Worm (Caenorhabditis elegans) whole organism, L4 larva: Measurements from ENCODE around the gene slc-25A10.

Experiments used
- F37D6.2 ChIP-seq: sonication (generic microtip); optimal IDR thresholded peaks from 2 replicates; lab custom pipeline; 2016; ENCODE audit warnings: mild to moderate bottlenecking, missing genetic modification characterization, missing compliant biosample characterization
- R02D3.7 ChIP-seq: fragments of 150-350 bp; sonication (generic microtip); optimal IDR thresholded peaks from 3 replicates; lab custom pipeline; 2014; ENCODE audit warnings: missing biosample characterization, missing genetic modification characterization
- T20F7.1 ChIP-seq: fragments of 200-800 bp; sonication (Bioruptor generic); optimal IDR thresholded peaks from 2 replicates; lab custom pipeline; 2018; ENCODE audit warnings: mild to moderate bottlenecking, missing genetic modification characterization, missing compliant biosample characterization
- T26A8.4 ChIP-seq: fragments of 200-800 bp; sonication (Bioruptor generic); IDR thresholded peaks from 2 replicates; pipeline ENCODE4 v1.3.6; 2022; ENCODE audit warnings: missing genetic modification characterization, missing compliant biosample characterization
- Y105C5A.15 ChIP-seq: fragments of 200-800 bp; sonication (Bioruptor generic); IDR thresholded peaks from 2 replicates; pipeline ENCODE4 v1.3.6; 2022; ENCODE audit warnings: missing genetic modification characterization, missing compliant biosample characterization
- Y48G9A.11 ChIP-seq: fragments of 200-800 bp; sonication (Bioruptor generic); IDR thresholded peaks from 2 replicates; pipeline ENCODE4 v1.3.6; 2022; ENCODE audit warnings: missing genetic modification reagents, missing genetic modification characterization, missing compliant biosample characterization
- ama-1 ChIP-seq: fragments of 150-350 bp; optimal IDR thresholded peaks from 2 replicates; lab custom pipeline; 2014; ENCODE audit warnings: inconsistent platforms, mixed read lengths
- arid-1 ChIP-seq: fragments of 200-800 bp; sonication (Bioruptor generic); conservative IDR thresholded peaks from 2 replicates; pipeline ENCODE4 v1.3.6; 2022; ENCODE audit warnings: missing genetic modification reagents, missing genetic modification characterization, missing compliant biosample characterization
- ceh-44 ChIP-seq: fragments of 200-800 bp; sonication (Bioruptor generic); IDR thresholded peaks from 2 replicates; pipeline ENCODE4 v1.3.6; 2022; ENCODE audit warnings: missing genetic modification reagents, missing genetic modification characterization, missing compliant biosample characterization
- ceh-82 ChIP-seq: sonication (generic microtip); optimal IDR thresholded peaks from 2 replicates; lab custom pipeline; 2017; ENCODE audit warnings: missing biosample characterization, missing genetic modification characterization
- ces-1 ChIP-seq: fragments of 150-350 bp; sonication (generic microtip); optimal IDR thresholded peaks from 4 replicates; lab custom pipeline; 2014; ENCODE audit warnings: missing biosample characterization, missing genetic modification reagents, missing genetic modification characterization
- ctbp-1 ChIP-seq: fragments of 200-800 bp; sonication (Bioruptor generic); IDR thresholded peaks from 2 replicates; pipeline ENCODE4 v1.3.6; 2022; ENCODE audit warnings: missing genetic modification reagents, missing genetic modification characterization, missing compliant biosample characterization
- dmd-9 ChIP-seq: fragments of 200-800 bp; sonication (Bioruptor generic); IDR thresholded peaks from 2 replicates; pipeline ENCODE4 v1.3.6; 2022; ENCODE audit warnings: missing genetic modification reagents, missing genetic modification characterization, missing compliant biosample characterization
- dpl-1 ChIP-seq: fragments of 150-350 bp; optimal IDR thresholded peaks from 2 replicates; lab custom pipeline; 2014; ENCODE audit warnings: missing biosample characterization, missing genetic modification reagents, missing genetic modification characterization
- duxl-1 ChIP-seq: sonication (generic microtip); optimal IDR thresholded peaks from 2 replicates; lab custom pipeline; 2016; ENCODE audit warnings: mild to moderate bottlenecking, missing genetic modification characterization, moderate library complexity, missing compliant biosample characterization; ENCODE audit not compliant: poor library complexity
- dve-1 ChIP-seq: sonication (generic microtip); optimal IDR thresholded peaks from 2 replicates; lab custom pipeline; 2017; ENCODE audit warnings: antibody characterized with exemption, mild to moderate bottlenecking, missing genetic modification characterization, missing compliant biosample characterization; ENCODE audit not compliant: insufficient read depth
- egl-27 ChIP-seq: sonication (generic microtip); optimal IDR thresholded peaks from 3 replicates; lab custom pipeline; 2017; ENCODE audit warnings: missing biosample characterization, missing genetic modification reagents, missing genetic modification characterization
- egl-43 ChIP-seq: fragments of 200-800 bp; sonication (Bioruptor generic); IDR thresholded peaks from 2 replicates; pipeline ENCODE4 v1.3.6; 2022; ENCODE audit warnings: missing genetic modification reagents, missing genetic modification characterization, missing compliant biosample characterization
- fos-1 ChIP-seq: fragments of 150-350 bp; optimal IDR thresholded peaks from 2 replicates; lab custom pipeline; 2014; ENCODE audit warnings: missing biosample characterization, missing genetic modification characterization
- gei-8 ChIP-seq: fragments of 200-800 bp; sonication (Bioruptor generic); optimal IDR thresholded peaks from 2 replicates; lab custom pipeline; 2018; ENCODE audit warnings: mild to moderate bottlenecking, missing genetic modification characterization, missing compliant biosample characterization
- hif-1 ChIP-seq, 2 experiments: sonication (generic microtip); optimal IDR thresholded peaks; 2 replicates each; lab custom pipeline; 2016 to 2017; ENCODE audit warnings: missing compliant biosample characterization in 2 of 2, missing genetic modification characterization in 2 of 2, missing genetic modification reagents in 2 of 2, missing genotype in 2 of 2, mild to moderate bottlenecking in 1 of 2
- hlh-30 ChIP-seq: sonication (generic microtip); optimal IDR thresholded peaks from 2 replicates; lab custom pipeline; 2017; ENCODE audit warnings: antibody characterized with exemption, mild to moderate bottlenecking, missing genetic modification characterization, missing compliant biosample characterization; ENCODE audit not compliant: insufficient read depth
- hmg-1.1 ChIP-seq: fragments of 200-800 bp; sonication (Bioruptor generic); IDR thresholded peaks from 2 replicates; pipeline ENCODE4 v1.3.6; 2022; ENCODE audit warnings: missing genetic modification reagents, missing genetic modification characterization, missing compliant biosample characterization
- jun-1 ChIP-seq: fragments of 150-350 bp; optimal IDR thresholded peaks from 2 replicates; lab custom pipeline; 2014; ENCODE audit warnings: missing biosample characterization, missing genetic modification reagents, missing genetic modification characterization
- lin-1 ChIP-seq: fragments of 200-800 bp; sonication (Bioruptor generic); IDR thresholded peaks from 2 replicates; pipeline ENCODE4 v1.3.6; 2022; ENCODE audit warnings: missing genetic modification reagents, missing genetic modification characterization, missing compliant biosample characterization
- lin-13 ChIP-seq: fragments of 150-350 bp; optimal IDR thresholded peaks from 2 replicates; lab custom pipeline; 2014; ENCODE audit warnings: missing biosample characterization, missing genetic modification reagents, missing genetic modification characterization
- lin-15B ChIP-seq: fragments of 150-350 bp; sonication (generic microtip); optimal IDR thresholded peaks from 3 replicates; lab custom pipeline; 2014; ENCODE audit warnings: missing biosample characterization, missing genetic modification characterization
- lin-29 ChIP-seq: fragments of 200-800 bp; sonication (Bioruptor generic); IDR thresholded peaks from 2 replicates; pipeline ENCODE4 v1.3.6; 2022; ENCODE audit warnings: missing genetic modification reagents, missing genetic modification characterization, missing compliant biosample characterization
- lir-3 ChIP-seq: sonication (generic microtip); optimal IDR thresholded peaks from 2 replicates; lab custom pipeline; 2016; ENCODE audit warnings: mild to moderate bottlenecking, missing genetic modification characterization, missing compliant biosample characterization
- lsy-2 ChIP-seq, 2 experiments: fragments of 150-350 bp in 1 of 2; sonication (generic microtip) in 1 of 2; optimal IDR thresholded peaks; 2 replicates each; lab custom pipeline; 2014 to 2017; ENCODE audit warnings: missing biosample characterization in 2 of 2, missing genetic modification characterization in 2 of 2
- madf-5 ChIP-seq, 2 experiments: fragments of 200-800 bp; sonication (Bioruptor generic); IDR thresholded peaks; 2 replicates each; pipeline ENCODE4 v1.3.6; 2022; ENCODE audit warnings: missing compliant biosample characterization in 2 of 2, missing genetic modification characterization in 2 of 2
- madf-9 ChIP-seq: fragments of 200-800 bp; sonication (Bioruptor generic); conservative IDR thresholded peaks from 2 replicates; pipeline ENCODE4 v1.3.6; 2022; ENCODE audit warnings: missing genetic modification reagents, missing genetic modification characterization, missing compliant biosample characterization
- mdl-1 ChIP-seq, 2 experiments: fragments of 150-350 bp in 1 of 2; sonication (generic microtip) in 1 of 2; optimal IDR thresholded peaks; 2 replicates each; lab custom pipeline; 2014 to 2017; ENCODE audit warnings: missing biosample characterization in 2 of 2, missing genetic modification characterization in 2 of 2
- mdt-29 ChIP-seq: fragments of 200-800 bp; sonication (Bioruptor generic); IDR thresholded peaks from 2 replicates; pipeline ENCODE4 v1.3.6; 2022; ENCODE audit warnings: missing genetic modification reagents, missing genetic modification characterization, missing compliant biosample characterization
- nhr-10 ChIP-seq: fragments of 150-350 bp; optimal IDR thresholded peaks from 2 replicates; lab custom pipeline; 2014; ENCODE audit warnings: missing biosample characterization, missing genetic modification characterization
- nhr-102 ChIP-seq: sonication (generic microtip); optimal IDR thresholded peaks from 2 replicates; lab custom pipeline; 2016; ENCODE audit warnings: mild to moderate bottlenecking, missing genetic modification characterization, moderate library complexity, missing compliant biosample characterization
- nhr-111 ChIP-seq: fragments of 200-800 bp; sonication (Bioruptor generic); optimal IDR thresholded peaks from 2 replicates; lab custom pipeline; 2018; ENCODE audit warnings: mild to moderate bottlenecking, missing genetic modification characterization, missing compliant biosample characterization
- nhr-28 ChIP-seq: fragments of 150-350 bp; optimal IDR thresholded peaks from 2 replicates; lab custom pipeline; 2014; ENCODE audit warnings: missing biosample characterization, missing genetic modification characterization
- nhr-41 ChIP-seq: fragments of 200-800 bp; sonication (Bioruptor generic); IDR thresholded peaks from 2 replicates; pipeline ENCODE4 v1.3.6; 2022; ENCODE audit warnings: missing genetic modification reagents, missing genetic modification characterization, missing compliant biosample characterization
- php-3 ChIP-seq: fragments of 200-800 bp; sonication (Bioruptor generic); IDR thresholded peaks from 2 replicates; pipeline ENCODE4 v1.3.6; 2022; ENCODE audit warnings: missing genetic modification reagents, missing genetic modification characterization, missing compliant biosample characterization
- sdz-12 ChIP-seq: fragments of 200-800 bp; sonication (Bioruptor generic); optimal IDR thresholded peaks from 2 replicates; lab custom pipeline; 2018; ENCODE audit warnings: mild to moderate bottlenecking, missing genetic modification characterization, missing compliant biosample characterization
- set-16 ChIP-seq: fragments of 200-800 bp; sonication (Bioruptor generic); IDR thresholded peaks from 2 replicates; pipeline ENCODE4 v1.3.6; 2022; ENCODE audit warnings: missing genetic modification reagents, missing genetic modification characterization, missing compliant biosample characterization
- spr-1 ChIP-seq: sonication (generic microtip); optimal IDR thresholded peaks from 2 replicates; lab custom pipeline; 2016; ENCODE audit warnings: mild to moderate bottlenecking, missing genetic modification characterization, missing compliant biosample characterization
- spr-3 ChIP-seq: fragments of 200-800 bp; sonication (Bioruptor generic); optimal IDR thresholded peaks from 2 replicates; lab custom pipeline; 2018; ENCODE audit warnings: mild to moderate bottlenecking, missing genetic modification characterization, missing compliant biosample characterization
- tra-1 ChIP-seq: fragments of 200-800 bp; sonication (Bioruptor generic); IDR thresholded peaks from 2 replicates; pipeline ENCODE4 v1.3.6; 2022; ENCODE audit warnings: missing genetic modification reagents, missing genetic modification characterization, missing compliant biosample characterization
- zag-1 ChIP-seq: fragments of 150-350 bp; optimal IDR thresholded peaks from 2 replicates; lab custom pipeline; 2014; ENCODE audit warnings: missing biosample characterization, missing genetic modification characterization
- zfp-3 ChIP-seq: fragments of 200-800 bp; sonication (Bioruptor generic); conservative IDR thresholded peaks from 2 replicates; pipeline ENCODE4 v1.3.6; 2022; ENCODE audit warnings: missing genetic modification reagents, missing genetic modification characterization, missing compliant biosample characterization
- ztf-7 ChIP-seq: fragments of 150-350 bp; optimal IDR thresholded peaks from 2 replicates; lab custom pipeline; 2014; ENCODE audit warnings: missing biosample characterization, missing genetic modification characterization

Gene slc-25A10

ce11 chrX:6761211-6761610, 35.7 kb upstream of the slc-25A10 start (continued):
- TF ChIP-seq dmd-9 (GFP tag; lab: Robert Waterston, UW) (no peak), ces-1 (no peak), ctbp-1 (GFP tag; lab: Robert Waterston, UW) (no peak)
- TF ChIP-seq, all 104 proteins: peak for 7

ce11 chrX:6750145-6750544, 24.7 kb upstream of the slc-25A10 start:
- peak; percentile 44; the same call in 1 of the 2 replicates for TF ChIP-seq lin-29 (GFP tag; lab: Robert Waterston, UW)
- TF ChIP-seq php-3 (GFP tag; lab: Robert Waterston, UW), result peak; percentile 67; the same call in 1 of the 2 replicates
- TF ChIP-seq spr-3, result no peak
- TF ChIP-seq madf-9 (GFP tag; lab: Robert Waterston, UW), result peak; percentile 41; the same call in 1 of the 2 replicates
- TF ChIP-seq hmg-1.1 (GFP tag; lab: Robert Waterston, UW), result peak; percentile 58
- no peak for TF ChIP-seq madf-5 (GFP tag; IDR thresholded peaks at IDR 0.05; lab: Robert Waterston, UW)
- peak; percentile 93 for TF ChIP-seq gei-8
- peak; percentile 97 for TF ChIP-seq nhr-28 (tag; lab: Kevin White, UChicago)
- peak; percentile 75 for TF ChIP-seq jun-1 (tag; lab: Kevin White, UChicago)
- peak; percentile 20; the same call in 1 of the 2 replicates for TF ChIP-seq zfp-3 (GFP tag; lab: Robert Waterston, UW)
- TF ChIP-seq zag-1, result no peak
- no peak for TF ChIP-seq lir-3 (tag; lab: Kevin White, UChicago)
- TF ChIP-seq duxl-1 (tag; lab: Kevin White, UChicago), result peak; percentile 77
- no peak for TF ChIP-seq ama-1 (lab: Kevin White, UChicago)
- TF ChIP-seq spr-1 (tag; lab: Kevin White, UChicago), result peak; percentile 51
- TF ChIP-seq tra-1 (GFP tag; lab: Robert Waterston, UW), result peak; percentile 89
- TF ChIP-seq Y48G9A.11 (GFP tag; lab: Robert Waterston, UW), result no peak
- TF ChIP-seq hlh-30, result peak; percentile 97
- peak in 1 of 2 experiments; percentile 78 for TF ChIP-seq lsy-2 (tag; optimal IDR thresholded peaks at IDR 0.05; lab: Kevin White, UChicago)
- TF ChIP-seq hif-1 (tag; optimal IDR thresholded peaks at IDR 0.05; lab: Kevin White, UChicago), result peak; percentile 64 to 84
- TF ChIP-seq lin-15B (tag; lab: Kevin White, UChicago), result no peak
- peak; percentile 25 for TF ChIP-seq ztf-7 (tag; lab: Kevin White, UChicago)
- peak; percentile 65 for TF ChIP-seq egl-43 (GFP tag; lab: Robert Waterston, UW)
- TF ChIP-seq T26A8.4 (GFP tag; lab: Robert Waterston, UW), result peak; percentile 68
- no peak for TF ChIP-seq ceh-82 (tag; lab: Kevin White, UChicago)
- TF ChIP-seq nhr-41 (GFP tag; lab: Robert Waterston, UW), result 0 out of 2 replicates have a peak, but pooled peaks have one; percentile 21
- peak; percentile 90 for TF ChIP-seq nhr-10 (tag; lab: Kevin White, UChicago)
- peak; percentile 92 for TF ChIP-seq dve-1
- no peak for TF ChIP-seq R02D3.7 (tag; lab: Kevin White, UChicago)
- TF ChIP-seq nhr-102, result peak; percentile 86
- no peak for TF ChIP-seq sdz-12 (GFP tag; lab: Kevin White, UChicago)
- no peak for TF ChIP-seq nhr-111 (GFP tag; lab: Kevin White, UChicago)
- no peak for TF ChIP-seq fos-1
- TF ChIP-seq Y105C5A.15, result no peak
- TF ChIP-seq ceh-44 (GFP tag; lab: Robert Waterston, UW), result no peak
- TF ChIP-seq dpl-1 (GFP tag; lab: Kevin White, UChicago), result peak; percentile 55
- TF ChIP-seq lin-13 (GFP tag; lab: Kevin White, UChicago), result peak; percentile 42
- TF ChIP-seq mdl-1 (tag; optimal IDR thresholded peaks at IDR 0.05; lab: Kevin White, UChicago), result peak in 1 of 2 experiments; percentile 100
- TF ChIP-seq set-16, result peak; percentile 45; the same call in 1 of the 2 replicates
- TF ChIP-seq egl-27 (tag; lab: Kevin White, UChicago), result no peak
- TF ChIP-seq ctbp-1 (GFP tag; lab: Robert Waterston, UW), result peak; percentile 52; the same call in 1 of the 2 replicates
- peak; percentile 87 for TF ChIP-seq lin-1 (GFP tag; lab: Robert Waterston, UW)
- TF ChIP-seq mdt-29 (GFP tag; lab: Robert Waterston, UW), result peak; percentile 83
- TF ChIP-seq F37D6.2 (tag; lab: Kevin White, UChicago), result no peak
- 0 out of 2 replicates have a peak, but pooled peaks have one; percentile 39 for TF ChIP-seq arid-1 (GFP tag; lab: Robert Waterston, UW)
- TF ChIP-seq T20F7.1 (GFP tag; lab: Kevin White, UChicago), result peak; percentile 45
